Worm (Caenorhabditis elegans): ENCODE results near the gene AH9.6.
A peak's percentile ranks its signal among the peaks of the same experiment; 100 is the strongest.

AH9.6 gene

ce11 chrX:2287977-2288387 lies 20.0 kb upstream of the AH9.6 start:
- TF ChIP-seq K11D2.4 (GFP tag; IDR thresholded peaks at IDR 0.05): no peak
- no peak for TF ChIP-seq snpc-3.4 (tag; optimal IDR thresholded peaks at IDR 0.05)
- peak; percentile 77 for TF ChIP-seq nhr-80 (tag; optimal IDR thresholded peaks at IDR 0.05)
- 0 out of 2 replicates have a peak, but pooled peaks have one; percentile 28 for TF ChIP-seq rcor-1 (GFP tag; IDR thresholded peaks at IDR 0.05)
- TF ChIP-seq xnd-1 (tag; optimal IDR thresholded peaks at IDR 0.05): no peak
- no peak for TF ChIP-seq C06A6.2 (GFP tag; conservative IDR thresholded peaks at IDR 0.05)
- no peak for TF ChIP-seq F55B11.4 (tag; optimal IDR thresholded peaks at IDR 0.05; ENCODE audit: borderline replicate concordance, insufficient read depth)
- TF ChIP-seq ceh-91 (GFP tag; IDR thresholded peaks at IDR 0.05): no peak
- TF ChIP-seq Y53G8AR.9 (GFP tag; conservative IDR thresholded peaks at IDR 0.05): no peak
- TF ChIP-seq pbrm-1 (GFP tag; IDR thresholded peaks at IDR 0.05): no peak
- no peak for TF ChIP-seq chd-7 (tag; optimal IDR thresholded peaks at IDR 0.05)
- TF ChIP-seq hsf-1 (GFP tag; IDR thresholded peaks at IDR 0.05): no peak
- no peak for TF ChIP-seq lin-26 (GFP tag; IDR thresholded peaks at IDR 0.05)
- no peak for TF ChIP-seq lsy-27 (tag; optimal IDR thresholded peaks at IDR 0.05; ENCODE audit: borderline replicate concordance, insufficient read depth)
- TF ChIP-seq T07F8.4 (tag; optimal IDR thresholded peaks at IDR 0.05): no peak
- no peak for TF ChIP-seq B0261.1 (tag; optimal IDR thresholded peaks at IDR 0.05)
- no peak for TF ChIP-seq hrde-1 (tag; optimal IDR thresholded peaks at IDR 0.05; ENCODE audit: borderline replicate concordance)
- no peak for TF ChIP-seq fkh-3 (tag; optimal IDR thresholded peaks at IDR 0.05)
- peak; percentile 26 for TF ChIP-seq ets-4 (GFP tag; optimal IDR thresholded peaks at IDR 0.05)
- no peak for TF ChIP-seq T26A5.8 (tag; optimal IDR thresholded peaks at IDR 0.05)
- no peak for TF ChIP-seq akir-1 (GFP tag; optimal IDR thresholded peaks at IDR 0.05)
- TF ChIP-seq let-607 (tag; optimal IDR thresholded peaks at IDR 0.05): peak in 1 of 2 experiments; percentile 22
- peak; percentile 29 for TF ChIP-seq lin-40 (tag; optimal IDR thresholded peaks at IDR 0.05)
- TF ChIP-seq tlf-1 (GFP tag; optimal IDR thresholded peaks at IDR 0.05): no peak
- no peak for TF ChIP-seq madf-6 (GFP tag; IDR thresholded peaks at IDR 0.05)
- no peak for TF ChIP-seq hmg-20 (GFP tag; IDR thresholded peaks at IDR 0.05)
- TF ChIP-seq dpl-1 (GFP tag; optimal IDR thresholded peaks at IDR 0.05): no peak
- no peak for TF ChIP-seq attf-5 (GFP tag; optimal IDR thresholded peaks at IDR 0.05)
- peak; percentile 12 for TF ChIP-seq atf-7 (tag; optimal IDR thresholded peaks at IDR 0.05)
- TF ChIP-seq die-1 (tag; optimal IDR thresholded peaks at IDR 0.05): no peak
- no peak for TF ChIP-seq snpc-4 (GFP tag; optimal IDR thresholded peaks at IDR 0.05)
- no peak for TF ChIP-seq snpc-4 (tag; optimal IDR thresholded peaks at IDR 0.05)
- TF ChIP-seq dox-1 (GFP tag; IDR thresholded peaks at IDR 0.05): no peak
- TF ChIP-seq madf-10 (tag; optimal IDR thresholded peaks at IDR 0.05): no peak
- peak; percentile 60 for TF ChIP-seq K12H6.12 (tag; optimal IDR thresholded peaks at IDR 0.05)
- TF ChIP-seq mcd-1 (GFP tag; IDR thresholded peaks at IDR 0.05): no peak
- TF ChIP-seq nfyb-1 (GFP tag; IDR thresholded peaks at IDR 0.05): no peak
- TF ChIP-seq gei-17 (GFP tag; optimal IDR thresholded peaks at IDR 0.05): no peak
- no peak for TF ChIP-seq unc-130 (GFP tag; optimal IDR thresholded peaks at IDR 0.05)
- TF ChIP-seq ekl-4 (GFP tag; IDR thresholded peaks at IDR 0.05): no peak
- no peak for TF ChIP-seq unc-62 (GFP tag; optimal IDR thresholded peaks at IDR 0.05)
- no peak for TF ChIP-seq lsl-1 (GFP tag; optimal IDR thresholded peaks at IDR 0.05)
- no peak for TF ChIP-seq F52B5.7 (tag; optimal IDR thresholded peaks at IDR 0.05)
- no peak for TF ChIP-seq lin-54 (GFP tag; optimal IDR thresholded peaks at IDR 0.05)
- peak; percentile 60; the same call in 1 of the 2 replicates for TF ChIP-seq hmg-1.2 (GFP tag; IDR thresholded peaks at IDR 0.05)
- TF ChIP-seq ceh-100 (GFP tag; IDR thresholded peaks at IDR 0.05): no peak
- TF ChIP-seq repo-1 (tag; optimal IDR thresholded peaks at IDR 0.05): no peak
- no peak for TF ChIP-seq ztf-3 (GFP tag; optimal IDR thresholded peaks at IDR 0.05)
